Worm (Caenorhabditis elegans): ENCODE results near the gene fat-7.

The fat-7 gene

ce11 chrV:7194818-7195217, 41.9 kb upstream of the fat-7 start:
- no peak for TF ChIP-seq hnd-1 (tag; optimal IDR thresholded peaks at IDR 0.05)
- TF ChIP-seq F13C5.2 (tag; optimal IDR thresholded peaks at IDR 0.05), result no peak
- no peak for TF ChIP-seq scrt-1 (GFP tag; IDR thresholded peaks at IDR 0.05)
- TF ChIP-seq tra-4 (tag; optimal IDR thresholded peaks at IDR 0.05), result no peak

ce11 chrV:7193562-7193961, 40.6 kb upstream of the fat-7 start, which contains the start of gene F09G2.8:
TSS of gene F09G2.8 (minus strand) at chrV:7193662.
- no peak for TF ChIP-seq scrt-1 (GFP tag; IDR thresholded peaks at IDR 0.05)
- TF ChIP-seq hnd-1 (tag; optimal IDR thresholded peaks at IDR 0.05), result no peak
- TF ChIP-seq pes-1 (GFP tag; IDR thresholded peaks at IDR 0.05), result no peak
- TF ChIP-seq B0310.2 (tag; optimal IDR thresholded peaks at IDR 0.05), result no peak
- no peak for TF ChIP-seq F13C5.2 (tag; optimal IDR thresholded peaks at IDR 0.05)
- TF ChIP-seq sea-1 (GFP tag; conservative IDR thresholded peaks at IDR 0.05), result no peak
- TF ChIP-seq tbx-37 (GFP tag; conservative IDR thresholded peaks at IDR 0.05), result no peak
- TF ChIP-seq ama-1 (optimal IDR thresholded peaks at IDR 0.05), result no peak
- no peak for TF ChIP-seq tra-4 (tag; optimal IDR thresholded peaks at IDR 0.05)
- no peak for TF ChIP-seq tbx-11 (GFP tag; IDR thresholded peaks at IDR 0.05)
- TF ChIP-seq ceh-36 (tag; optimal IDR thresholded peaks at IDR 0.05), result no peak
- TF ChIP-seq hmg-4 (GFP tag; optimal IDR thresholded peaks at IDR 0.05), result no peak
- TF ChIP-seq aly-1 (tag; optimal IDR thresholded peaks at IDR 0.05), result no peak
- no peak for TF ChIP-seq flt-1 (GFP tag; IDR thresholded peaks at IDR 0.05)
- TF ChIP-seq ets-7 (tag; optimal IDR thresholded peaks at IDR 0.05), result no peak
- TF ChIP-seq ceh-13 (GFP tag; optimal IDR thresholded peaks at IDR 0.05), result no peak
- no peak for TF ChIP-seq hmbx-1 (tag; optimal IDR thresholded peaks at IDR 0.05)

ce11 chrV:7187295-7187694, 34.3 kb upstream of the fat-7 start:
- no peak for TF ChIP-seq pes-1 (GFP tag; IDR thresholded peaks at IDR 0.05)
- TF ChIP-seq F13C5.2 (tag; optimal IDR thresholded peaks at IDR 0.05), result no peak
- no peak for TF ChIP-seq tra-4 (tag; optimal IDR thresholded peaks at IDR 0.05)
- no peak for TF ChIP-seq sea-1 (GFP tag; conservative IDR thresholded peaks at IDR 0.05)
- no peak for TF ChIP-seq ama-1 (optimal IDR thresholded peaks at IDR 0.05)
- TF ChIP-seq ceh-36 (tag; optimal IDR thresholded peaks at IDR 0.05), result no peak
- no peak for TF ChIP-seq tbx-37 (GFP tag; conservative IDR thresholded peaks at IDR 0.05)
- no peak for TF ChIP-seq scrt-1 (GFP tag; IDR thresholded peaks at IDR 0.05)
- TF ChIP-seq hnd-1 (tag; optimal IDR thresholded peaks at IDR 0.05), result no peak
- no peak for TF ChIP-seq flt-1 (GFP tag; IDR thresholded peaks at IDR 0.05)
- no peak for TF ChIP-seq ceh-13 (GFP tag; optimal IDR thresholded peaks at IDR 0.05)
- no peak for TF ChIP-seq B0310.2 (tag; optimal IDR thresholded peaks at IDR 0.05)
- TF ChIP-seq hmg-4 (GFP tag; optimal IDR thresholded peaks at IDR 0.05), result no peak
- TF ChIP-seq aly-1 (tag; optimal IDR thresholded peaks at IDR 0.05), result no peak
- no peak for TF ChIP-seq ets-7 (tag; optimal IDR thresholded peaks at IDR 0.05)
- TF ChIP-seq hmbx-1 (tag; optimal IDR thresholded peaks at IDR 0.05), result no peak

ce11 chrV:7186599-7186998, 33.7 kb upstream of the fat-7 start:
- TF ChIP-seq ama-1 (optimal IDR thresholded peaks at IDR 0.05) (no peak), B0310.2 (tag; optimal IDR thresholded peaks at IDR 0.05) (no peak), flt-1 (GFP tag; IDR thresholded peaks at IDR 0.05) (no peak), F13C5.2 (tag; optimal IDR thresholded peaks at IDR 0.05) (no peak), ets-7 (tag; optimal IDR thresholded peaks at IDR 0.05) (no peak), hmbx-1 (tag; optimal IDR thresholded peaks at IDR 0.05) (no peak), tra-4 (tag; optimal IDR thresholded peaks at IDR 0.05) (no peak), ceh-13 (GFP tag; optimal IDR thresholded peaks at IDR 0.05) (no peak)

ce11 chrV:7184549-7184948, 31.6 kb upstream of the fat-7 start, which contains the start of gene pitr-5:
TSS of gene pitr-5 (plus strand) at chrV:7184849.
- TF ChIP-seq tbx-11 (GFP tag; IDR thresholded peaks at IDR 0.05) (no peak), scrt-1 (GFP tag; IDR thresholded peaks at IDR 0.05) (no peak), ama-1 (optimal IDR thresholded peaks at IDR 0.05) (no peak), hmbx-1 (tag; optimal IDR thresholded peaks at IDR 0.05) (no peak), F13C5.2 (tag; optimal IDR thresholded peaks at IDR 0.05) (no peak), sea-1 (GFP tag; conservative IDR thresholded peaks at IDR 0.05) (no peak), B0310.2 (tag; optimal IDR thresholded peaks at IDR 0.05) (no peak), ceh-13 (GFP tag; optimal IDR thresholded peaks at IDR 0.05) (no peak), aly-1 (tag; optimal IDR thresholded peaks at IDR 0.05) (no peak), pes-1 (GFP tag; IDR thresholded peaks at IDR 0.05) (no peak), ets-7 (tag; optimal IDR thresholded peaks at IDR 0.05) (no peak), flt-1 (GFP tag; IDR thresholded peaks at IDR 0.05) (no peak), hmg-4 (GFP tag; optimal IDR thresholded peaks at IDR 0.05) (no peak), tra-4 (tag; optimal IDR thresholded peaks at IDR 0.05) (no peak)

ce11 chrV:7178843-7179242, 25.9 kb upstream of the fat-7 start, which contains the start of gene cpsf-2:
TSS of gene cpsf-2 (plus strand) at chrV:7179172.
- no peak for TF ChIP-seq tra-4 (tag; optimal IDR thresholded peaks at IDR 0.05)
- TF ChIP-seq hnd-1 (tag; optimal IDR thresholded peaks at IDR 0.05), result no peak
- TF ChIP-seq ama-1 (optimal IDR thresholded peaks at IDR 0.05), result no peak
- TF ChIP-seq tbx-11 (GFP tag; IDR thresholded peaks at IDR 0.05), result no peak
- TF ChIP-seq F13C5.2 (tag; optimal IDR thresholded peaks at IDR 0.05), result no peak
- no peak for TF ChIP-seq ceh-36 (tag; optimal IDR thresholded peaks at IDR 0.05)
- TF ChIP-seq flt-1 (GFP tag; IDR thresholded peaks at IDR 0.05), result no peak
- TF ChIP-seq sea-1 (GFP tag; conservative IDR thresholded peaks at IDR 0.05), result no peak
- TF ChIP-seq ceh-13 (GFP tag; optimal IDR thresholded peaks at IDR 0.05), result no peak
- no peak for TF ChIP-seq tbx-37 (GFP tag; conservative IDR thresholded peaks at IDR 0.05)
- TF ChIP-seq ets-7 (tag; optimal IDR thresholded peaks at IDR 0.05), result no peak
- TF ChIP-seq pes-1 (GFP tag; IDR thresholded peaks at IDR 0.05), result no peak
- TF ChIP-seq hmbx-1 (tag; optimal IDR thresholded peaks at IDR 0.05), result no peak
- TF ChIP-seq hmg-4 (GFP tag; optimal IDR thresholded peaks at IDR 0.05), result no peak
- no peak for TF ChIP-seq B0310.2 (tag; optimal IDR thresholded peaks at IDR 0.05)
- TF ChIP-seq scrt-1 (GFP tag; IDR thresholded peaks at IDR 0.05), result no peak
- TF ChIP-seq aly-1 (tag; optimal IDR thresholded peaks at IDR 0.05), result no peak

- TF ChIP-seq sea-1 (GFP tag; conservative IDR thresholded peaks at IDR 0.05) (no peak), ceh-13 (GFP tag; optimal IDR thresholded peaks at IDR 0.05) (no peak)
Observed at ce11 chrV:7175201-7175600, 22.3 kb upstream of the fat-7 start, which contains the start of gene lgc-39. TSS of gene lgc-39 (plus strand) at chrV:7175501.

ce11 chrV:7166709-7167108, 13.8 kb upstream of the fat-7 start, which contains the start of gene ugt-36:
TSS of gene ugt-36 (plus strand) at chrV:7167009.
- TF ChIP-seq sea-1 (GFP tag; conservative IDR thresholded peaks at IDR 0.05) (no peak), hmbx-1 (tag; optimal IDR thresholded peaks at IDR 0.05) (no peak), hnd-1 (tag; optimal IDR thresholded peaks at IDR 0.05) (no peak), ets-7 (tag; optimal IDR thresholded peaks at IDR 0.05) (no peak), aly-1 (tag; optimal IDR thresholded peaks at IDR 0.05) (no peak), tbx-11 (GFP tag; IDR thresholded peaks at IDR 0.05) (no peak), F13C5.2 (tag; optimal IDR thresholded peaks at IDR 0.05) (no peak), ama-1 (optimal IDR thresholded peaks at IDR 0.05) (no peak), ceh-13 (GFP tag; optimal IDR thresholded peaks at IDR 0.05) (no peak), ceh-36 (tag; optimal IDR thresholded peaks at IDR 0.05) (no peak), flt-1 (GFP tag; IDR thresholded peaks at IDR 0.05) (no peak), pes-1 (GFP tag; IDR thresholded peaks at IDR 0.05) (no peak), B0310.2 (tag; optimal IDR thresholded peaks at IDR 0.05) (no peak), hmg-4 (GFP tag; optimal IDR thresholded peaks at IDR 0.05) (no peak), tbx-37 (GFP tag; conservative IDR thresholded peaks at IDR 0.05) (no peak), scrt-1 (GFP tag; IDR thresholded peaks at IDR 0.05) (no peak), tra-4 (tag; optimal IDR thresholded peaks at IDR 0.05) (no peak)

Measured in whole organism, early embryonic.